Worm (Caenorhabditis elegans): Measurements from ENCODE around the gene srh-274.

DNA sequence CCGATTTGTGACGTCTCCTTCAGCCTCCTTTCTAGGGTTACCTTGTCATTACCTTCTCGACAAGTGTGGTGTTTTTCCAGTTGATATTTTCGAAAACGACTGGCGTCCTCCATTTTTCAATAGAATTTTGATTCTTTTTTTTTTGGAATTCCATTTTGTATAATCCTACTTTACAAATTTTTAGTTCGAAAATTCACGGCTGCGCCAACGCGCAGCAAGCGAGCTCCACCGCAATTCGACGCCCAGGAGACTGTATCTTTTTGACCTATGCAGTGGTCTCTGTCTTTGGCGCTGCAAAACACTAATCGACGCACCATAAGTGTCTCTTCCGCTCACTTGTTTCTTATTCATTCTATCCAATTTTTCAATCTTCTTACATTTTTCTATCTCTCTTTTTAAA lies 8.4 kb downstream of the srh-274 start, which contains the start of gene fbxc-42:
- TF ChIP-seq skn-1 (tag; optimal IDR thresholded peaks at IDR 0.05) (no peak), tlp-1 (tag; optimal IDR thresholded peaks at IDR 0.05) (no peak), egl-13 (tag; optimal IDR thresholded peaks at IDR 0.05) (no peak), mdl-1 (tag; optimal IDR thresholded peaks at IDR 0.05) (no peak), ztf-11 (tag; optimal IDR thresholded peaks at IDR 0.05) (no peak), aly-2 (tag; optimal IDR thresholded peaks at IDR 0.05) (no peak)
